Fruit fly (Drosophila melanogaster): ENCODE data around the gene CG6321.

Gene CG6321

DNA sequence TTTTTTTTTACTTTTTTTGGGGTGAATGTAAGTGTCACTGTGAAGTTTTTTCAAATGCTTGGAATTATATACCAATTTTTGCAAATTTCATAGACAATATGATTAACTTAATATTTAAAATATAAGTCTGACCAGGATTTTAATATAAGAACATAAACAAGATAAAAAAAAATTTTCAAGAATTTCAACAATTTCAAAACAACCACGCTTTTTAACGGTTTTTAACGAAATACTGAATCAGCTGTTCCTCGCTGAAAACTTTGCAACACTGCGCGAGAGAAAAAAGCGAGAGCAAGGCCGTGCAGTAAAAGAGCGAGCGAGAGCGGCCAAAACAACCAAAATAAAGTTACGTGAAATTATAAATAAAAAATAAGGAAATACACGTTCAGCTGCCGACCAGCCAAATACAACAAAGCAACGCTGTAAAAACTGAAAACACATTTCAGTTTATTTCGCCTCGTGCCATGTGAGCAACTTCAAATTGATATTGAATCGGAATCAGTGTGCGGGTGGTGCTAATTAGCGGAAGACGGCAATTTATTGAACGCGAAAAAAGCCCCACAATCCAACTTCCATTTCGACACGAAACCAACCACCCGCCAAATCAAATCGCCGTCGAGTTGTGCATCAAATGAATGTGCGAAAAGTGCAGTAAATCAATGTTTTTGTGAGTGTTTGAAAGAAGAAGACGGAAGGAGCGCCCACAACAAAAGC, 35.3 kb upstream of the CG6321 start, which contains the start of the genes CG46439, Iyd and CG33947 (continued):
- TF ChIP-seq CG43689 (GFP tag; IDR thresholded peaks at IDR 0.05) (no peak), CG34422 (GFP tag; IDR thresholded peaks at IDR 0.05) (no peak; the same call in 2 of the 3 replicates), Atf3 (GFP tag; optimal IDR thresholded peaks at IDR 0.05) (no peak), z (GFP tag; IDR thresholded peaks at IDR 0.05) (no peak), CG11085 (GFP tag; IDR thresholded peaks at IDR 0.05) (no peak), CG11695 (GFP tag; IDR thresholded peaks at IDR 0.05) (no peak), nom (GFP tag; optimal IDR thresholded peaks at IDR 0.05) (peak; percentile 95), ATbp (GFP tag; optimal IDR thresholded peaks at IDR 0.05) (no peak), Vsx1 (GFP tag; optimal IDR thresholded peaks at IDR 0.05) (peak; percentile 85), CG8478 (optimal IDR thresholded peaks at IDR 0.05) (no peak), CG5953 (GFP tag; IDR thresholded peaks at IDR 0.05) (no peak), cad (GFP tag; optimal IDR thresholded peaks at IDR 0.05) (no peak), Hsf (GFP tag; optimal IDR thresholded peaks at IDR 0.05) (no peak), cwo (GFP tag; optimal IDR thresholded peaks at IDR 0.05) (peak; percentile 28), NK7.1 (GFP tag; optimal IDR thresholded peaks at IDR 0.05) (no peak), en (GFP tag; optimal IDR thresholded peaks at IDR 0.05) (no peak), stwl (tag; optimal IDR thresholded peaks at IDR 0.05) (peak; percentile 70), CG10267 (tag; optimal IDR thresholded peaks at IDR 0.05) (peak; percentile 95), yki (optimal IDR thresholded peaks at IDR 0.05) (peak; percentile 52), run (tag; optimal IDR thresholded peaks at IDR 0.05) (no peak), CG3163 (GFP tag; optimal IDR thresholded peaks at IDR 0.05) (no peak), MBD-R2 (GFP tag; IDR thresholded peaks at IDR 0.05) (peak; percentile 28; the same call in 1 of the 2 replicates), gem (tag; optimal IDR thresholded peaks at IDR 0.05) (peak; percentile 5), CrebB (tag; optimal IDR thresholded peaks at IDR 0.05) (no peak), CG12942 (GFP tag; optimal IDR thresholded peaks at IDR 0.05) (no peak), chinmo (GFP tag; IDR thresholded peaks at IDR 0.05; ENCODE audit: partially characterized antibody) (0 out of 4 replicates have a peak, but pooled peaks have one; percentile 76), CG9876 (GFP tag; optimal IDR thresholded peaks at IDR 0.05) (no peak), CG7271 (tag; optimal IDR thresholded peaks at IDR 0.05) (no peak), CHES-1-like (GFP tag; optimal IDR thresholded peaks at IDR 0.05) (no peak), Xrp1 (GFP tag; IDR thresholded peaks at IDR 0.05) (0 out of 2 replicates have a peak, but pooled peaks have one; percentile 19), croc (GFP tag; conservative IDR thresholded peaks at IDR 0.05) (no peak), HHEX (GFP tag; optimal IDR thresholded peaks at IDR 0.05) (no peak), CG7963 (GFP tag; IDR thresholded peaks at IDR 0.05; ENCODE audit: partially characterized antibody) (no peak), danr (GFP tag; IDR thresholded peaks at IDR 0.05) (no peak), CG6765 (GFP tag; optimal IDR thresholded peaks at IDR 0.05) (no peak), dmrt11E (tag; optimal IDR thresholded peaks at IDR 0.05) (no peak), wor (GFP tag; IDR thresholded peaks at IDR 0.05) (no peak), Rfx (GFP tag; IDR thresholded peaks at IDR 0.05) (0 out of 2 replicates have a peak, but pooled peaks have one; percentile 28)

DNA sequence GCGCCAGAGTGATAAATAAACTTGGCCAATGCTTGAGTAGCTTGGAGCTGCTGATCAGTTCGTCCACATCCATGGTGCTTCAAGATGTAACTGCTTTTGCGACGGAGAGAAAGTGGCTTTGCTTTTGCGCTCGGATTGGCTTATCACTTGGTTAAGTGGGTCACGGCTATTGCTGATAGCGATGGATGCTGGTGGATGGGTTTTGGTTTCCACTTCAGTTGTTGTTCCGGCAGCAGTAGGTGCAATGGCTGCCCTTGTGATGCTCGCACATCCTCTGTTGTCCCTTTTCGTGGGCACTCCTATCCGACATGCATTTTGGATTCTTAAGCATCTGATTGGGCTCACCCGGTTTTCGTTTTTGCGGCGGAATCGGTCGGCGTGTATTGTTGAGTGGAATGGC, 33.3 kb upstream of the CG6321 start:
- TF ChIP-seq sens (GFP tag) (peak; percentile 57), CHES-1-like (GFP tag; optimal IDR thresholded peaks at IDR 0.05) (no peak), CG3163 (GFP tag; optimal IDR thresholded peaks at IDR 0.05) (no peak)

Data from whole organism, embryonic.